Fruit fly (Drosophila melanogaster) Kc167 (cell line): ENCODE measurements around the gene Jon99Fi.

ENCODE experiments used
- Myc ChIP-seq: fragments of >200 bp; optimal IDR thresholded peaks from 2 replicates; lab custom pipeline; 2017; ENCODE audit warnings: missing external identifiers
- Sin3A ChIP-seq: fragments of >200 bp; optimal IDR thresholded peaks from 2 replicates; lab custom pipeline; 2018; ENCODE audit warnings: missing external identifiers
- h ChIP-seq: fragments of >200 bp; optimal IDR thresholded peaks from 3 replicates; lab custom pipeline; 2018; ENCODE audit warnings: missing external identifiers
- insv ChIP-seq: fragments of >200 bp; optimal IDR thresholded peaks from 3 replicates; lab custom pipeline; 2018; ENCODE audit warnings: missing external identifiers
- psq ChIP-seq: fragments of >200 bp; optimal IDR thresholded peaks from 2 replicates; lab custom pipeline; 2017; ENCODE audit warnings: missing external identifiers
- ttk ChIP-seq: sonication (Bioruptor generic); optimal IDR thresholded peaks from 2 replicates; lab custom pipeline; 2017; ENCODE audit warnings: missing external identifiers

Gene Jon99Fi

dm6 chr3R:30526799-30527465, 38.2 kb downstream of the Jon99Fi start, which contains the start of gene jdp:
Gene jdp, minus strand, starts transcription at chr3R:30527037.
- TF ChIP-seq ttk (lab: Kevin White, UChicago) (no peak), insv (no peak), Sin3A (lab: Kevin White, UChicago) (no peak), h (lab: Kevin White, UChicago) (no peak), psq (lab: Kevin White, UChicago) (no peak), Myc (no peak)

dm6 chr3R:30528692-30529305, 40.0 kb downstream of the Jon99Fi start:
- no peak for TF ChIP-seq Sin3A (lab: Kevin White, UChicago)
- TF ChIP-seq ttk (lab: Kevin White, UChicago), result no peak
- no peak for TF ChIP-seq psq (lab: Kevin White, UChicago)
- no peak for TF ChIP-seq Myc
- TF ChIP-seq insv, result no peak
- no peak for TF ChIP-seq h (lab: Kevin White, UChicago)

DNA sequence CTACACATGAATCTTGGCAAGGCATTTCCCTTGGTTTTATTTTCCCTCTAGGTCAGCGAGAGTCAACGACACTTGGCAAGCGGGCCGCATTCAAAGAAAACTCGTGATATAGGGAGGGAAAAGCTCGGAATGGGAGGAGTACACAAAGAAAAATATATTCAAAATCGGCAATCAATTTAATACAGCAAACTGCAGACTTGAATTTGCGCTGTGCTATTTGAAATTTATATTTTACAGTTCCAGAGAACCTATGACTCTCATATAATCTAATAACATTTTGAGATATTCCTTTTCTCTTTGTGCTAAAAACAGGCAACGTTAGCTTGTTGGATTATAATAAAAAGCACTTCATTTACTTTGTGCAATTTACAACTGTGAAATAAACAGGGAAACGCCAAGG, 40.8 kb downstream of the Jon99Fi start:
- TF ChIP-seq ttk (lab: Kevin White, UChicago), result no peak
- no peak for TF ChIP-seq insv
- TF ChIP-seq psq (lab: Kevin White, UChicago), result no peak
- no peak for TF ChIP-seq h (lab: Kevin White, UChicago)
- no peak for TF ChIP-seq Sin3A (lab: Kevin White, UChicago)
- TF ChIP-seq Myc, result no peak

DNA sequence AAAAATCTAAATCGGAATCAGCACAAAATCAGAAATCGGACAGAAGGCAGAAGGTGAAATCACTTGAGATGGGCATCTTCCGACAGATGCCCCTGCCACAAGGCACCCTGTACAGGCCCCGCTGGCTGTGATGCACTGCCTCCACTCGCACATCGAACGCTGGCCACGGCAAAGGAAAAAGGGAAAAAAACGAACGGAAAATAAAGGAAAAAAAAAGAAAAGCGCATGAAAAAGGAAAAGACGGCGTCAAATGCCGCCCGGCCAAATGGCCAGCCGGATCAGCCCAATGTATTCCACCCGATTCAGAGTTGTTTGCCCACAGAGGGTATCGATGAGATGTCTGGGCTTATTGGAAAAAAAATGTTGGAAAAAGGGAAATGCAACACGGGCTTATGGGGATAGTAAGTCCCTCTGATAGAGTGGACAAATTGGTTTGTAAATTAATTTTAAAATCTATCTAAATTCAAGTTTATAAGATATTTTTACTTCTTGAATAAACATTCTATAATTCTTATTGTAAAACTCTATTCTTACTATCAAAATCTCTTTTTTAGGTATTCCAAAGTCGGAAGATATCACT, 42.5 kb downstream of the Jon99Fi start:
- TF ChIP-seq h (lab: Kevin White, UChicago) (no peak), Sin3A (lab: Kevin White, UChicago) (no peak), Myc (no peak), ttk (lab: Kevin White, UChicago) (no peak), insv (no peak), psq (lab: Kevin White, UChicago) (no peak)

- no peak for TF ChIP-seq h (lab: Kevin White, UChicago)
- TF ChIP-seq ttk (lab: Kevin White, UChicago), result no peak
- no peak for TF ChIP-seq Sin3A (lab: Kevin White, UChicago)
- no peak for TF ChIP-seq psq (lab: Kevin White, UChicago)
- no peak for TF ChIP-seq insv
- no peak for TF ChIP-seq Myc
Measured at dm6 chr3R:30531989-30532653, 43.4 kb downstream of the Jon99Fi start, which contains the start of gene tmod. Gene tmod, plus strand, starts transcription at chr3R:30532607.

DNA sequence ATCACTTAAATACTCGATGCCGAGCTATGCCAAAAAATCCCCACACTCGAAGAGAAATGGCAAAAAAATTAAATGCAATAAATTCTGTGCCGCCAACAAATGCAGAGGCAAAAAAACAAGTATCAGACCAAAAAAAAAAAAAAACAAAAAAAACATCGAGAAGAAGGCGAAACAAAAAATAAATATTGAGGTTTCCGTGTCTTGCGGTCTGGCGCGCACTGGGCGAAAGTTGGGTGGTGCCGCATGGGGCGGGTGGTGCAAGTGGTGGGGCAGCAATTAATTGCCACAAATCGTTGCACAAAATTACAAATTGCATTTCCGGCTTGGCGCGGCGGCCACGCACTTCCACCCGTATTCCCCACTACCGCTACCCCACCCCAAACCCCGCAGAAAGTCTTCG, 45.7 kb downstream of the Jon99Fi start:
- TF ChIP-seq Myc (no peak), h (lab: Kevin White, UChicago) (no peak)

- TF ChIP-seq h (lab: Kevin White, UChicago) (no peak), Myc (no peak), insv (no peak), ttk (lab: Kevin White, UChicago) (no peak), Sin3A (lab: Kevin White, UChicago) (no peak), psq (lab: Kevin White, UChicago) (no peak)
Measured at dm6 chr3R:30536432-30536831, 47.7 kb downstream of the Jon99Fi start.

- TF ChIP-seq Sin3A (lab: Kevin White, UChicago), result no peak
- TF ChIP-seq h (lab: Kevin White, UChicago), result no peak
- no peak for TF ChIP-seq Myc
- no peak for TF ChIP-seq insv
- no peak for TF ChIP-seq ttk (lab: Kevin White, UChicago)
- no peak for TF ChIP-seq psq (lab: Kevin White, UChicago)
Measured at dm6 chr3R:30536919-30537318, 48.2 kb downstream of the Jon99Fi start.
